Worm (Caenorhabditis elegans) whole organism, L3 larva: ENCODE measurements around the gene T25B9.6.

ENCODE experiments used
- daf-12 ChIP-seq: fragments of 150-350 bp; optimal IDR thresholded peaks from 2 replicates; lab custom pipeline; 2014; ENCODE audit warnings: missing biosample characterization, missing genetic modification reagents, missing genetic modification characterization
- egl-27 ChIP-seq: sonication (generic microtip); optimal IDR thresholded peaks from 4 replicates; lab custom pipeline; 2017; ENCODE audit warnings: missing biosample characterization, missing genetic modification reagents, missing genetic modification characterization
- elt-1 ChIP-seq: fragments of 150-350 bp; optimal IDR thresholded peaks from 2 replicates; lab custom pipeline; 2014; ENCODE audit warnings: missing biosample characterization, missing genetic modification characterization
- fkh-2 ChIP-seq: fragments of 150-350 bp; optimal IDR thresholded peaks from 2 replicates; lab custom pipeline; 2014; ENCODE audit warnings: missing biosample characterization, missing genetic modification reagents, missing genetic modification characterization
- nhr-11 ChIP-seq: fragments of 150-350 bp; optimal IDR thresholded peaks from 2 replicates; lab custom pipeline; 2014; ENCODE audit warnings: missing biosample characterization, missing genetic modification characterization
- nhr-12 ChIP-seq: fragments of 150-350 bp; optimal IDR thresholded peaks from 2 replicates; lab custom pipeline; 2014; ENCODE audit warnings: missing biosample characterization, missing genetic modification characterization
- nhr-237 ChIP-seq: fragments of 150-350 bp; optimal IDR thresholded peaks from 2 replicates; lab custom pipeline; 2014; ENCODE audit warnings: missing biosample characterization, missing genetic modification characterization
- nhr-25 ChIP-seq: sonication (generic microtip); optimal IDR thresholded peaks from 2 replicates; lab custom pipeline; 2017; ENCODE audit warnings: missing biosample characterization, missing genetic modification characterization
- nhr-43 ChIP-seq: sonication (generic microtip); optimal IDR thresholded peaks from 2 replicates; lab custom pipeline; 2016; ENCODE audit warnings: mild to moderate bottlenecking, missing genetic modification characterization, missing compliant biosample characterization; ENCODE audit not compliant: poor library complexity, severe bottlenecking
- nhr-76 ChIP-seq: fragments of 150-350 bp; sonication (generic microtip); optimal IDR thresholded peaks from 5 replicates; lab custom pipeline; 2014; ENCODE audit warnings: missing biosample characterization, missing genetic modification characterization
- nhr-77 ChIP-seq: fragments of 150-350 bp; optimal IDR thresholded peaks from 2 replicates; lab custom pipeline; 2014; ENCODE audit warnings: missing biosample characterization, missing genetic modification characterization
- pha-4 ChIP-seq: fragments of 150-350 bp; optimal IDR thresholded peaks from 2 replicates; lab custom pipeline; 2014; ENCODE audit warnings: missing biosample characterization, missing genetic modification reagents, missing genetic modification characterization
- unc-39 ChIP-seq: sonication (generic microtip); optimal IDR thresholded peaks from 4 replicates; lab custom pipeline; 2017; ENCODE audit warnings: missing biosample characterization, missing genetic modification characterization

- no peak for TF ChIP-seq nhr-25 (tag; lab: Kevin White, UChicago)
- no peak for TF ChIP-seq fkh-2 (tag; lab: Kevin White, UChicago)
- TF ChIP-seq unc-39 (tag; lab: Kevin White, UChicago) = no peak
- no peak for TF ChIP-seq egl-27 (tag; lab: Kevin White, UChicago)
- no peak for TF ChIP-seq nhr-12
- no peak for TF ChIP-seq nhr-237 (tag; lab: Kevin White, UChicago)
- no peak for TF ChIP-seq nhr-77 (tag; lab: Kevin White, UChicago)
- no peak for TF ChIP-seq nhr-11
- TF ChIP-seq nhr-76 (tag; lab: Kevin White, UChicago) = no peak
- no peak for TF ChIP-seq nhr-43 (tag; lab: Kevin White, UChicago)
- TF ChIP-seq daf-12 (tag; lab: Kevin White, UChicago) = no peak
- TF ChIP-seq elt-1 (tag; lab: Kevin White, UChicago) = no peak
- TF ChIP-seq pha-4 (tag; lab: Kevin White, UChicago) = no peak
Observed at ce11 chrIV:10718865-10719264, 39.1 kb upstream of the T25B9.6 start.
